Fruit fly (Drosophila melanogaster) whole organism, embryonic: ENCODE results near the gene Lamtor5.

ENCODE experiments used
- ATbp ChIP-seq: fragments of 200-800 bp; sonication (Bioruptor generic); optimal IDR thresholded peaks from 2 replicates; lab custom pipeline; 2017; ENCODE audit warnings: missing biosample characterization, mild to moderate bottlenecking, missing genetic modification characterization, missing genetic modification reagents
- Aef1 ChIP-seq: fragments of 200-800 bp; sonication (Bioruptor generic); IDR thresholded peaks from 3 replicates; pipeline ENCODE4 v1.3.6; 2022; ENCODE audit warnings: missing biosample characterization, missing genetic modification characterization
- Asciz ChIP-seq: fragments of 200-800 bp; sonication (Bioruptor generic); optimal IDR thresholded peaks from 2 replicates; lab custom pipeline; 2017; ENCODE audit warnings: missing biosample characterization, mild to moderate bottlenecking, missing genetic modification characterization, missing genetic modification reagents
- CG10274 ChIP-seq: fragments of 200-800 bp; sonication (Bioruptor generic); optimal IDR thresholded peaks from 3 replicates; lab custom pipeline; 2017; ENCODE audit warnings: missing biosample characterization, mild to moderate bottlenecking, missing genetic modification characterization
- CG11560 ChIP-seq: fragments of 200-800 bp; sonication (Bioruptor generic); IDR thresholded peaks from 3 replicates; pipeline ENCODE4 v1.3.6; 2022; ENCODE audit warnings: missing biosample characterization, missing genetic modification characterization
- CG12236 ChIP-seq: fragments of 200-800 bp; sonication (Bioruptor generic); optimal IDR thresholded peaks from 2 replicates; lab custom pipeline; 2016; ENCODE audit warnings: missing biosample characterization, missing genetic modification characterization
- CG12391 ChIP-seq: fragments of 200-800 bp; sonication (Bioruptor generic); optimal IDR thresholded peaks from 3 replicates; lab custom pipeline; 2018; ENCODE audit warnings: missing biosample characterization, mild to moderate bottlenecking, missing genetic modification characterization, moderate library complexity
- CG13894 ChIP-seq: fragments of 200-800 bp; sonication (Bioruptor generic); optimal IDR thresholded peaks from 3 replicates; lab custom pipeline; 2018; ENCODE audit warnings: missing biosample characterization, mild to moderate bottlenecking, missing genetic modification characterization, moderate library complexity
- CG15011 ChIP-seq: fragments of 200-800 bp; sonication (Bioruptor generic); optimal IDR thresholded peaks from 3 replicates; lab custom pipeline; 2018; ENCODE audit warnings: missing biosample characterization, mild to moderate bottlenecking, missing genetic modification characterization
- CG1529 ChIP-seq: fragments of 200-800 bp; sonication (Bioruptor generic); optimal IDR thresholded peaks from 3 replicates; lab custom pipeline; 2018; ENCODE audit warnings: missing biosample characterization, missing genetic modification characterization
- CG17359 ChIP-seq: fragments of 200-800 bp; sonication (Bioruptor generic); optimal IDR thresholded peaks from 3 replicates; lab custom pipeline; 2018; ENCODE audit warnings: missing biosample characterization, mild to moderate bottlenecking, missing genetic modification characterization, moderate library complexity
- CG18476 ChIP-seq: fragments of 200-800 bp; sonication (Bioruptor generic); optimal IDR thresholded peaks from 2 replicates; lab custom pipeline; 2016; ENCODE audit warnings: missing biosample characterization, mild to moderate bottlenecking, missing genetic modification characterization
- CG2120 ChIP-seq: fragments of 200-800 bp; sonication (Bioruptor generic); optimal IDR thresholded peaks from 3 replicates; lab custom pipeline; 2016; ENCODE audit warnings: missing biosample characterization, missing genetic modification characterization
- CG34224 ChIP-seq: fragments of 200-800 bp; sonication (Bioruptor generic); IDR thresholded peaks from 3 replicates; pipeline ENCODE4 v1.3.6; 2022; ENCODE audit warnings: missing biosample characterization, missing genetic modification characterization; ENCODE audit not compliant: partially characterized antibody
- CG4328 ChIP-seq: fragments of 200-800 bp; sonication (Bioruptor generic); optimal IDR thresholded peaks from 3 replicates; lab custom pipeline; 2017; ENCODE audit warnings: missing biosample characterization, missing genetic modification reagents, missing genetic modification characterization
- CG8478 ChIP-seq: fragments of >200 bp; optimal IDR thresholded peaks from 2 replicates; lab custom pipeline; 2018
- CG9727 ChIP-seq: fragments of 200-800 bp; sonication (Bioruptor generic); optimal IDR thresholded peaks from 3 replicates; lab custom pipeline; 2017; ENCODE audit warnings: missing biosample characterization, mild to moderate bottlenecking, missing genetic modification characterization
- CkIIα-i1 ChIP-seq: fragments of 200-800 bp; sonication (Bioruptor generic); IDR thresholded peaks from 2 replicates; pipeline ENCODE4 v1.3.6; 2022; ENCODE audit warnings: missing biosample characterization, missing genetic modification characterization
- Deaf1 ChIP-seq: fragments of 200-800 bp; optimal IDR thresholded peaks from 3 replicates; lab custom pipeline; 2019; ENCODE audit warnings: missing biosample characterization, mild to moderate bottlenecking, missing genetic modification characterization, moderate library complexity
- Dip2 ChIP-seq: fragments of 200-800 bp; sonication (Bioruptor generic); IDR thresholded peaks from 2 replicates; pipeline ENCODE4 v1.3.6; 2022; ENCODE audit warnings: missing biosample characterization, missing genetic modification characterization
- Eip74EF ChIP-seq, 2 experiments: fragments of 200-800 bp in 1 of 2; fragments of >200 bp in 1 of 2; sonication (Bioruptor generic) in 1 of 2; optimal IDR thresholded peaks; 2 replicates each; lab custom pipeline; 2017 to 2019; ENCODE audit warnings: missing biosample characterization in 2 of 2, missing genetic modification characterization in 2 of 2, mild to moderate bottlenecking in 1 of 2, moderate library complexity in 1 of 2
- H2.0 ChIP-seq: fragments of 200-800 bp; sonication (Bioruptor generic); IDR thresholded peaks from 2 replicates; pipeline ENCODE4 v1.3.6; 2022; ENCODE audit warnings: missing biosample characterization, missing genetic modification characterization
- Mad ChIP-seq: fragments of 200-800 bp; sonication (Bioruptor generic); optimal IDR thresholded peaks from 2 replicates; lab custom pipeline; 2016; ENCODE audit warnings: missing biosample characterization, missing genetic modification characterization
- Med ChIP-seq: fragments of 200-800 bp; sonication (Bioruptor generic); peaks from one replicate; lab custom pipeline; 2016; ENCODE audit warnings: missing biosample characterization, missing genetic modification characterization, mild to moderate bottlenecking, inconsistent platforms, moderate library complexity
- NC2α ChIP-seq: fragments of 200-800 bp; sonication (Bioruptor generic); optimal IDR thresholded peaks from 2 replicates; lab custom pipeline; 2016; ENCODE audit warnings: missing biosample characterization, missing genetic modification characterization
- NK7.1 ChIP-seq: fragments of 200-800 bp; sonication (Bioruptor generic); optimal IDR thresholded peaks from 3 replicates; lab custom pipeline; 2016; ENCODE audit warnings: missing biosample characterization, missing genetic modification characterization
- Pdp1 ChIP-seq, 2 experiments: fragments of 200-800 bp; sonication (Bioruptor generic); optimal IDR thresholded peaks; 3 replicates each; lab custom pipeline; 2016; ENCODE audit warnings: missing biosample characterization in 2 of 2, missing genetic modification characterization in 2 of 2, mild to moderate bottlenecking in 1 of 2, moderate library complexity in 1 of 2
- Rx ChIP-seq: fragments of 200-800 bp; sonication (Bioruptor generic); IDR thresholded peaks from 2 replicates; pipeline ENCODE4 v1.3.6; 2022; ENCODE audit warnings: missing biosample characterization, missing genetic modification characterization
- Sin3A ChIP-seq: fragments of >200 bp; optimal IDR thresholded peaks from 2 replicates; lab custom pipeline; 2018
- Trl ChIP-seq, 3 experiments: fragments of >200 bp in 2 of 3; fragments of 200-800 bp in 1 of 3; sonication (Bioruptor generic) in 1 of 3; optimal IDR thresholded peaks; 2 replicates in 1 of 3; 3 replicates in 2 of 3; lab custom pipeline; 2016 to 2017; ENCODE audit warnings: missing biosample characterization in 1 of 3, missing genetic modification characterization in 1 of 3
- chif ChIP-seq, 2 experiments: fragments of 200-800 bp; sonication (Bioruptor generic); optimal IDR thresholded peaks; 3 replicates each; lab custom pipeline; 2016; ENCODE audit warnings: missing biosample characterization in 2 of 2, missing genetic modification characterization in 2 of 2
- chinmo ChIP-seq: fragments of 200-800 bp; sonication (Bioruptor generic); IDR thresholded peaks from 4 replicates; pipeline ENCODE4 v1.3.6; 2022; ENCODE audit warnings: missing biosample characterization, missing genetic modification characterization; ENCODE audit not compliant: partially characterized antibody
- corto ChIP-seq: fragments of 200-800 bp; sonication (Bioruptor generic); optimal IDR thresholded peaks from 2 replicates; lab custom pipeline; 2016; ENCODE audit warnings: missing biosample characterization, mild to moderate bottlenecking, missing genetic modification characterization, moderate library complexity
- croc ChIP-seq: fragments of 200-800 bp; sonication (Bioruptor generic); conservative IDR thresholded peaks from 3 replicates; pipeline ENCODE4 v1.3.6; 2022; ENCODE audit warnings: missing biosample characterization, missing genetic modification characterization
- cwo ChIP-seq: fragments of 200-800 bp; sonication (Bioruptor generic); optimal IDR thresholded peaks from 3 replicates; lab custom pipeline; 2017; ENCODE audit warnings: missing biosample characterization, missing genetic modification characterization, mild to moderate bottlenecking, moderate library complexity, missing genetic modification reagents
- exex ChIP-seq: fragments of 200-800 bp; sonication (Bioruptor generic); optimal IDR thresholded peaks from 4 replicates; lab custom pipeline; 2018; ENCODE audit warnings: missing biosample characterization, mild to moderate bottlenecking, missing genetic modification characterization, moderate library complexity
- fd96Cb ChIP-seq: fragments of 200-800 bp; sonication (Bioruptor generic); optimal IDR thresholded peaks from 2 replicates; lab custom pipeline; 2018; ENCODE audit warnings: missing biosample characterization, mild to moderate bottlenecking, missing genetic modification characterization, moderate library complexity
- grn ChIP-seq: fragments of 200-800 bp; sonication (Bioruptor generic); optimal IDR thresholded peaks from 3 replicates; lab custom pipeline; 2017; ENCODE audit warnings: missing biosample characterization, missing genetic modification characterization
- kni ChIP-seq: fragments of 200-800 bp; sonication (Bioruptor generic); optimal IDR thresholded peaks from 3 replicates; lab custom pipeline; 2017; ENCODE audit warnings: mild to moderate bottlenecking, missing biosample characterization, missing genetic modification reagents, missing genetic modification characterization
- lab ChIP-seq: fragments of 200-800 bp; sonication (Bioruptor generic); optimal IDR thresholded peaks from 3 replicates; lab custom pipeline; 2017; ENCODE audit warnings: missing biosample characterization, missing genetic modification characterization, mild to moderate bottlenecking, moderate library complexity, missing genetic modification reagents
- lov ChIP-seq, 2 experiments: fragments of 200-800 bp in 1 of 2; fragments of >200 bp in 1 of 2; sonication (Bioruptor generic) in 1 of 2; IDR thresholded peaks in 1 of 2; optimal IDR thresholded peaks in 1 of 2; 2 replicates in 1 of 2; 3 replicates in 1 of 2; pipeline versions ENCODE4 v1.3.6 to Lab custom; 2017 to 2022; ENCODE audit warnings: missing biosample characterization in 1 of 2, missing genetic modification characterization in 1 of 2
- mirr ChIP-seq: fragments of 200-800 bp; sonication (Bioruptor generic); optimal IDR thresholded peaks from 3 replicates; lab custom pipeline; 2018; ENCODE audit warnings: missing biosample characterization, mild to moderate bottlenecking, missing genetic modification characterization
- scrt ChIP-seq: fragments of 200-800 bp; sonication (Bioruptor generic); optimal IDR thresholded peaks from 2 replicates; lab custom pipeline; 2018; ENCODE audit warnings: missing biosample characterization, mild to moderate bottlenecking, missing genetic modification characterization, moderate library complexity
- sens-2 ChIP-seq: fragments of 200-800 bp; sonication (Bioruptor generic); IDR thresholded peaks from 2 replicates; pipeline ENCODE4 v1.3.6; 2022; ENCODE audit warnings: missing biosample characterization, missing genetic modification characterization
- sima ChIP-seq: fragments of 200-800 bp; sonication (Bioruptor generic); optimal IDR thresholded peaks from 2 replicates; lab custom pipeline; 2016; ENCODE audit warnings: missing biosample characterization, missing genetic modification characterization
- sr ChIP-seq: fragments of 200-800 bp; sonication (Bioruptor generic); IDR thresholded peaks from 3 replicates; pipeline ENCODE4 v1.3.6; 2022; ENCODE audit warnings: missing biosample characterization, missing genetic modification characterization
- sug ChIP-seq: fragments of 200-800 bp; optimal IDR thresholded peaks from 2 replicates; lab custom pipeline; 2019; ENCODE audit warnings: missing biosample characterization, mild to moderate bottlenecking, missing genetic modification characterization, moderate library complexity
- ttk ChIP-seq: fragments of 200-800 bp; sonication (Bioruptor generic); IDR thresholded peaks from 2 replicates; pipeline ENCODE4 v2.1.2; 2022; ENCODE audit warnings: missing biosample characterization, missing genetic modification characterization
- zfh1 ChIP-seq: fragments of 200-800 bp; sonication (Bioruptor generic); IDR thresholded peaks from 3 replicates; pipeline ENCODE4 v1.3.6; 2022; ENCODE audit warnings: missing biosample characterization, missing genetic modification characterization

Lamtor5 gene

dm6 chrX:1848624-1849198 is 10.1 kb downstream of the Lamtor5 start (continued):
- TF ChIP-seq Trl (optimal IDR thresholded peaks at IDR 0.05; lab: Kevin White, UChicago) (no peak), Trl (GFP tag; optimal IDR thresholded peaks at IDR 0.05; lab: Kevin White, UChicago) (no peak), NK7.1 (GFP tag; lab: Kevin White, UChicago) (no peak), mirr (GFP tag; lab: Kevin White, UChicago) (peak; percentile 73), sima (GFP tag; lab: Kevin White, UChicago) (no peak), Rx (GFP tag; lab: Robert Waterston, UW) (no peak), chif (GFP tag; optimal IDR thresholded peaks at IDR 0.05; lab: Kevin White, UChicago) (no peak), CG1529 (GFP tag; lab: Kevin White, UChicago) (no peak), CG12391 (tag; lab: Kevin White, UChicago) (no peak), CG9727 (GFP tag; lab: Kevin White, UChicago) (no peak), NC2α (GFP tag; lab: Kevin White, UChicago) (no peak), lov (optimal IDR thresholded peaks at IDR 0.05; lab: Kevin White, UChicago) (no peak), lov (GFP tag; IDR thresholded peaks at IDR 0.05; lab: Robert Waterston, UW) (no peak), exex (tag; lab: Kevin White, UChicago) (peak; percentile 67), CkIIα-i1 (no peak), CG10274 (GFP tag; lab: Kevin White, UChicago) (no peak), fd96Cb (no peak), CG8478 (lab: Kevin White, UChicago) (no peak), CG18476 (GFP tag; lab: Kevin White, UChicago) (no peak), ttk (GFP tag; lab: Robert Waterston, UW) (no peak), cwo (GFP tag; lab: Kevin White, UChicago) (peak; percentile 57), CG4328 (GFP tag; lab: Kevin White, UChicago) (no peak), Dip2 (GFP tag; lab: Robert Waterston, UW) (no peak), kni (peak; percentile 65), CG13894 (tag; lab: Kevin White, UChicago) (peak; percentile 31), CG11560 (tag; lab: Robert Waterston, UW) (no peak), ATbp (GFP tag; lab: Kevin White, UChicago) (no peak), CG2120 (GFP tag; lab: Kevin White, UChicago) (peak; percentile 23), sug (peak; percentile 51), zfh1 (GFP tag; lab: Robert Waterston, UW) (no peak)
- TF ChIP-seq, all 482 proteins: peak for 21

- TF ChIP-seq CG15011 (no peak), exex (tag; lab: Kevin White, UChicago) (peak; percentile 1), CG17359 (no peak), Deaf1 (tag; lab: Kevin White, UChicago) (no peak), CG12236 (GFP tag; lab: Kevin White, UChicago) (no peak), Med (GFP tag; lab: Kevin White, UChicago) (no peak), corto (GFP tag; lab: Kevin White, UChicago) (no peak), grn (GFP tag; lab: Kevin White, UChicago) (peak; percentile 73), croc (no peak), Mad (GFP tag; lab: Kevin White, UChicago) (no peak), H2.0 (no peak), Sin3A (lab: Kevin White, UChicago) (no peak), cwo (GFP tag; lab: Kevin White, UChicago) (peak; percentile 54), scrt (no peak), lab (no peak), sr (GFP tag; lab: Robert Waterston, UW) (no peak), sens-2 (GFP tag; lab: Robert Waterston, UW) (no peak), chinmo (GFP tag; lab: Robert Waterston, UW) (0 out of 4 replicates have a peak, but pooled peaks have one; percentile 40), Asciz (GFP tag; lab: Kevin White, UChicago) (no peak), Eip74EF (GFP tag; optimal IDR thresholded peaks at IDR 0.05; lab: Kevin White, UChicago) (no peak), Aef1 (GFP tag; lab: Robert Waterston, UW) (no peak), CG34224 (GFP tag; lab: Robert Waterston, UW) (no peak), Pdp1 (GFP tag; optimal IDR thresholded peaks at IDR 0.05; lab: Kevin White, UChicago) (peak in 1 of 2 experiments; percentile 74)
Observed at dm6 chrX:1847735-1848134, 11.0 kb downstream of the Lamtor5 start.
